Fruit fly (Drosophila melanogaster) whole organism, pupa: ENCODE measurements around the gene GluRS-m.

ENCODE experiments used
- D1 ChIP-seq: fragments of 200-800 bp; sonication (Bioruptor generic); optimal IDR thresholded peaks from 2 replicates; lab custom pipeline; 2018; ENCODE audit warnings: missing biosample characterization, mild to moderate bottlenecking, missing genetic modification characterization, moderate library complexity
- Pif1B ChIP-seq: fragments of 200-800 bp; sonication (Bioruptor generic); optimal IDR thresholded peaks from 3 replicates; lab custom pipeline; 2016; ENCODE audit warnings: missing biosample characterization, missing genetic modification characterization
- Snoo ChIP-seq: fragments of 200-800 bp; sonication (Bioruptor generic); optimal IDR thresholded peaks from 3 replicates; lab custom pipeline; 2017; ENCODE audit warnings: missing biosample characterization, mild to moderate bottlenecking, missing genetic modification characterization, inconsistent platforms
- fd96Ca ChIP-seq: fragments of 200-800 bp; sonication (Bioruptor generic); IDR thresholded peaks from 3 replicates; pipeline ENCODE4 v1.3.6; 2022; ENCODE audit warnings: missing biosample characterization, missing genetic modification characterization

DNA sequence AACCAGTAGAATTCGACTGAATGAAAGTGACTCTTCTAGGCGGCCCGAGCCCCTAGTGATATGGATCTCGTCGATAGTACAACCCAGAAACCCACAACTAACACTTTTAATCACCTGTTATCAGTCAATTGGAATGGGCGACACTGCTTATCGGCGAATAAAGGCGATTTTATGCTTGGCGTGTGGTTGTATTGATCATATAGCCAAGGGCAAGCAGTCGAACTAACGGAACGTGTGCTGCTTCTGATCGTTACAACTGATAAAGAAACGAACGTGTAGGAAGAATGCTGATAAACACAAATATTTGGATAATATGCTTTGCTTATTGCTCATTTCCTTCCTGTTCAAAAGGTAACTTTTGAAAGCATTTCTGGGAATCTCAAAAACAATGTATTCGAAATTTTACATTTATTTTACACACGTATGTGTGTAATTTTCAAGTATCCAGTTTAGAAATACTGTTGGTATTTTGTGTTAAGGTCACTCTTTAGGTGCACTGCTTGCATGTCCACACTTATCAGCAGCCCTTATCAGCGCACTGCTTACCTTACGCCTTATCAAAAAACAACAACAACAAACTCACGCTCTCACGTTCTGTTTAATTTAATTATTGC, 35.7 kb downstream of the GluRS-m start, which contains the start of gene Agpat4:
- TF ChIP-seq Snoo (tag; lab: Kevin White, UChicago) (no peak), D1 (no peak), Pif1B (GFP tag; lab: Kevin White, UChicago) (no peak), fd96Ca (GFP tag; lab: Robert Waterston, UW) (no peak)
